Worm (Caenorhabditis elegans) whole organism, early embryonic: ENCODE measurements around the gene txt-13.
A peak's percentile ranks its signal among the peaks of the same experiment; 100 is the strongest.

Experiments used
- B0310.2 ChIP-seq: sonication (generic microtip); optimal IDR thresholded peaks from 2 replicates; lab custom pipeline; 2016; ENCODE audit warnings: mild to moderate bottlenecking, missing genetic modification characterization, missing compliant biosample characterization
- F13C5.2 ChIP-seq: sonication (generic microtip); optimal IDR thresholded peaks from 2 replicates; lab custom pipeline; 2017; ENCODE audit warnings: mild to moderate bottlenecking, missing genetic modification characterization, inconsistent platforms, missing compliant biosample characterization
- ama-1 ChIP-seq: fragments of 150-350 bp; optimal IDR thresholded peaks from 2 replicates; lab custom pipeline; 2014
- ceh-13 ChIP-seq: fragments of 200-800 bp; sonication (Bioruptor generic); optimal IDR thresholded peaks from 2 replicates; lab custom pipeline; 2018; ENCODE audit warnings: mild to moderate bottlenecking, missing genetic modification characterization, missing compliant biosample characterization
- ets-7 ChIP-seq: sonication (generic microtip); optimal IDR thresholded peaks from 2 replicates; lab custom pipeline; 2016; ENCODE audit warnings: missing genotype, missing genetic modification characterization, missing compliant biosample characterization
- flt-1 ChIP-seq: fragments of 200-800 bp; sonication (Bioruptor generic); IDR thresholded peaks from 2 replicates; pipeline ENCODE4 v1.3.6; 2022; ENCODE audit warnings: missing genetic modification characterization, missing compliant biosample characterization
- pes-1 ChIP-seq: fragments of 200-800 bp; sonication (Bioruptor generic); IDR thresholded peaks from 2 replicates; pipeline ENCODE4 v1.3.6; 2022; ENCODE audit warnings: missing genetic modification reagents, missing genetic modification characterization, missing compliant biosample characterization
- scrt-1 ChIP-seq: fragments of 200-800 bp; sonication (Bioruptor generic); IDR thresholded peaks from 2 replicates; pipeline ENCODE4 v1.3.6; 2022; ENCODE audit warnings: missing genetic modification characterization, missing compliant biosample characterization
- sea-1 ChIP-seq: fragments of 200-800 bp; sonication (Bioruptor generic); conservative IDR thresholded peaks from 2 replicates; pipeline ENCODE4 v1.3.6; 2022; ENCODE audit warnings: missing genetic modification characterization, missing compliant biosample characterization
- tbx-11 ChIP-seq: fragments of 200-800 bp; sonication (Bioruptor generic); IDR thresholded peaks from 2 replicates; pipeline ENCODE4 v1.3.6; 2022; ENCODE audit warnings: missing genetic modification characterization, missing compliant biosample characterization
- tbx-37 ChIP-seq: fragments of 200-800 bp; sonication (Bioruptor generic); conservative IDR thresholded peaks from 2 replicates; pipeline ENCODE4 v1.3.6; 2022; ENCODE audit warnings: missing genetic modification reagents, missing genetic modification characterization, missing compliant biosample characterization
- tra-4 ChIP-seq: sonication (generic microtip); optimal IDR thresholded peaks from 2 replicates; lab custom pipeline; 2017; ENCODE audit warnings: missing genetic modification characterization, missing compliant biosample characterization

DNA sequence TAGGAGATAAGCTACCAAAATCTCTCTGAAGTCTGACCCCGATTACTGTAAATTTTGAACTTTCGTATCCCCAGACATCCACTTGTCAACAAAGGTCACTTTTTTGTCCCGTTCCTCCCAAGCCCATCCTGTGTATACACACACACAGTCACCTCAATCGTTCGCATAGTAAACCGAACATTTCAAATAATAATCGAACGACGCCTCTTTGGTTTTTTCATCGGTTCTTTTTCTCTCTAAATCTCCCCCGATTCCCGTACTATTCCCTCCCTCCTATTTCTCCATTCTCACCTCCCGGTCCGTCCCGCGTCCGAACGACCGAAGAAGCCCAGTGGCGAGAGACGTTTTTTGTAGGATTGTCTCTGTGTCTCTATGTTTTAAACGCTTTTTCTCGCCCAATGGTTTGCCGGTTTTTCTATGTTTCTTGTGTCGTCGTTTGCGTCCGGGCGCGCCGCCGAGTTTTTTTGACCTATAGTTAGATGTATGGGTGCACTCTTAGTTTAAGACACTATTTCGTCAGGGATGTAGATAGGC is 41.1 kb upstream of the txt-13 start:
- no peak for TF ChIP-seq ceh-13 (GFP tag; lab: Kevin White, UChicago)
- TF ChIP-seq tbx-37 = 0 out of 2 replicates have a peak, but pooled peaks have one; percentile 15
- no peak for TF ChIP-seq scrt-1 (GFP tag; lab: Robert Waterston, UW)
- TF ChIP-seq sea-1 (GFP tag; lab: Robert Waterston, UW) = no peak
- TF ChIP-seq ama-1 = no peak
- no peak for TF ChIP-seq pes-1 (GFP tag; lab: Robert Waterston, UW)
- TF ChIP-seq tbx-11 = no peak
- TF ChIP-seq B0310.2 (tag; lab: Kevin White, UChicago) = no peak
- TF ChIP-seq ets-7 (tag; lab: Kevin White, UChicago) = no peak
- no peak for TF ChIP-seq tra-4 (tag; lab: Kevin White, UChicago)
- no peak for TF ChIP-seq flt-1
- no peak for TF ChIP-seq F13C5.2 (tag; lab: Kevin White, UChicago)
